Fruit fly (Drosophila melanogaster): ENCODE measurements around the gene CheB38b.

DNA sequence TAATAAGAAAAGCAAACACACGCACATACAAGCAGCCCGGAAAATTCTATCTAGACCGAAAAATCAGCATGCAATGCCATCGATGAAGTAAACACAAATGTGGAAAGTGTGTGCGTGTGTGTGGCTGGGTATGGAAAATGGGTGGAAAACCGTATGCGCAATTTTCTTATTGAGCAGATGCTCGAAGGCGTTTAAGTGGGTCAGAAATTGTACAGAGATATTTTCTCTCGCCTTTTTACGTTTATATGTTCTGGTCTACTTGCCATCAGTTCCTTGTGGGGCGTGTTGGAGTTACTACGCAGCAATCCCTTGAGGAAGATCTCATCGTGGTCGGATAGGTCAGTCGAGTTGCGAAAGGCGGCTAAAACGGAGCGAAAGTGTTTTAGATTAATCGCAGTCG lies 21.3 kb downstream of the CheB38b start:
- TF ChIP-seq CG8478 (optimal IDR thresholded peaks at IDR 0.05), result no peak
- no peak for TF ChIP-seq CTCF (optimal IDR thresholded peaks at IDR 0.05)
